Worm (Caenorhabditis elegans): ENCODE results near the gene T12E12.6.

DNA sequence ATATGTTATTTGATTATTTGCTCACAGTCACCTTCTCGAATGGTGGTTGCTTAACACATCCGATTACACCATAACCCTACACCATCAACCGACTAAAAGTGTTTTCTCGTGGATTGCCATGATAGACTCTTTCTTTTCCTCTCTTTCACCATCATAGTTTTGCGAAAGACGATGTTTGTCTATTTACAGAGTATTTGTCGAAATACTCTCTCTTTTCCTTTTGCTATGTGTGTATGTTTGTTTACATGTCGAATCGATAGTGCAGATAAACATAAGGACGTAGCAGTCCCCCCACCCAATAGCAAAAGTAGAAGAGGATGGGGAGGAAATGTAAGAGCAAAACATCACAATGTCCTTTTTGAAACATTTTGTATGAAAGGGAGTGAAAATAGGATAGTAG, 29.4 kb upstream of the T12E12.6 start:
- TF ChIP-seq elt-2 (tag; optimal IDR thresholded peaks at IDR 0.05) (no peak), lin-13 (GFP tag; optimal IDR thresholded peaks at IDR 0.05) (no peak), irx-1 (tag; optimal IDR thresholded peaks at IDR 0.05) (no peak), nhr-90 (tag; optimal IDR thresholded peaks at IDR 0.05; ENCODE audit: poor library complexity) (no peak), elt-3 (tag; optimal IDR thresholded peaks at IDR 0.05) (no peak), nhr-71 (tag; optimal IDR thresholded peaks at IDR 0.05) (peak; percentile 40), snpc-4 (tag; optimal IDR thresholded peaks at IDR 0.05) (no peak), tlp-1 (tag; optimal IDR thresholded peaks at IDR 0.05) (no peak), nhr-237 (tag; optimal IDR thresholded peaks at IDR 0.05) (no peak), ztf-11 (tag; optimal IDR thresholded peaks at IDR 0.05) (no peak), efl-1 (optimal IDR thresholded peaks at IDR 0.05) (no peak), efl-1 (GFP tag; optimal IDR thresholded peaks at IDR 0.05 in 1 of 2) (no peak), lsy-2 (tag; optimal IDR thresholded peaks at IDR 0.05) (peak in 1 of 2 experiments; percentile 11), zag-1 (tag; optimal IDR thresholded peaks at IDR 0.05) (no peak), nhr-76 (tag; optimal IDR thresholded peaks at IDR 0.05) (no peak)

Data from whole organism, L1 larva.